Fruit fly (Drosophila melanogaster): ENCODE data around the gene CG14443.

Gene CG14443

dm6 chrX:6601641-6602276 is 32.0 kb upstream of the CG14443 start (continued):
- TF ChIP-seq Tbp (GFP tag; optimal IDR thresholded peaks at IDR 0.05) (no peak), Xrp1 (GFP tag; IDR thresholded peaks at IDR 0.05) (peak; percentile 94), gem (tag; optimal IDR thresholded peaks at IDR 0.05) (peak; percentile 95), Jarid2 (GFP tag; optimal IDR thresholded peaks at IDR 0.05) (peak; percentile 80), CG31388 (GFP tag; optimal IDR thresholded peaks at IDR 0.05) (peak; percentile 47), corto (GFP tag; optimal IDR thresholded peaks at IDR 0.05) (peak; percentile 66)

- TF ChIP-seq CG9932 (GFP tag; IDR thresholded peaks at IDR 0.05) (peak; percentile 21; the same call in 1 of the 2 replicates), CG18599 (GFP tag; optimal IDR thresholded peaks at IDR 0.05) (peak; percentile 0), CG11398 (GFP tag; optimal IDR thresholded peaks at IDR 0.05) (peak; percentile 1), sens (GFP tag) (peak; percentile 33), ATbp (GFP tag; optimal IDR thresholded peaks at IDR 0.05) (peak; percentile 29), CG11696 (GFP tag; IDR thresholded peaks at IDR 0.05) (0 out of 2 replicates have a peak, but pooled peaks have one; percentile 15), CG3281 (GFP tag; optimal IDR thresholded peaks at IDR 0.05) (peak; percentile 11), kni (GFP tag; optimal IDR thresholded peaks at IDR 0.05) (peak; percentile 22), Rfx (GFP tag; IDR thresholded peaks at IDR 0.05) (0 out of 2 replicates have a peak, but pooled peaks have one; percentile 6), CG2678 (tag; optimal IDR thresholded peaks at IDR 0.05) (peak; percentile 2), CG6813 (GFP tag; optimal IDR thresholded peaks at IDR 0.05) (peak; percentile 18), Med (GFP tag) (peak; percentile 66), CG1233 (GFP tag; optimal IDR thresholded peaks at IDR 0.05) (peak; percentile 1), bab2 (GFP tag; optimal IDR thresholded peaks at IDR 0.05) (no peak), CG9609 (GFP tag; optimal IDR thresholded peaks at IDR 0.05) (no peak), prd (optimal IDR thresholded peaks at IDR 0.05) (no peak), prd (GFP tag; IDR thresholded peaks at IDR 0.05) (no peak), lab (GFP tag; optimal IDR thresholded peaks at IDR 0.05) (peak; percentile 9), nom (GFP tag; optimal IDR thresholded peaks at IDR 0.05) (no peak), wdn (GFP tag; IDR thresholded peaks at IDR 0.05) (no peak), Hr51 (GFP tag; optimal IDR thresholded peaks at IDR 0.05) (no peak), CG9727 (GFP tag; optimal IDR thresholded peaks at IDR 0.05) (peak; percentile 2)
These were observed 29.1 kb upstream of the CG14443 start for dm6 chrX:6604706-6605105.

dm6 chrX:6611831-6612230 is 21.9 kb upstream of the CG14443 start:
- TF ChIP-seq btn (GFP tag; optimal IDR thresholded peaks at IDR 0.05) = no peak
- TF ChIP-seq CG13894 (tag; optimal IDR thresholded peaks at IDR 0.05) = peak; percentile 65
- peak; percentile 76 for TF ChIP-seq Med (GFP tag)
- no peak for TF ChIP-seq Lim3 (GFP tag; IDR thresholded peaks at IDR 0.05)
- no peak for TF ChIP-seq bab2 (GFP tag; optimal IDR thresholded peaks at IDR 0.05)

- peak; percentile 84 for TF ChIP-seq grn (GFP tag; optimal IDR thresholded peaks at IDR 0.05)
- TF ChIP-seq dmrt11E (tag; optimal IDR thresholded peaks at IDR 0.05) = no peak
- TF ChIP-seq kni (GFP tag; optimal IDR thresholded peaks at IDR 0.05) = peak; percentile 7
- no peak for TF ChIP-seq CG6813 (GFP tag; optimal IDR thresholded peaks at IDR 0.05)
- TF ChIP-seq Nf-YB (GFP tag; optimal IDR thresholded peaks at IDR 0.05) = peak; percentile 33
- no peak for TF ChIP-seq bowl (GFP tag; IDR thresholded peaks at IDR 0.05)
These were observed 21.2 kb upstream of the CG14443 start for dm6 chrX:6612509-6612908.

Measured in whole organism, embryonic.